Fruit fly (Drosophila melanogaster) whole organism, prepupa: ENCODE results near the gene CG7300.

Source experiments
- Blimp-1 ChIP-seq: fragments of 200-800 bp; sonication (Bioruptor generic); optimal IDR thresholded peaks from 3 replicates; lab custom pipeline; 2017; ENCODE audit warnings: missing biosample characterization, missing genetic modification characterization, mild to moderate bottlenecking, moderate library complexity, missing genetic modification reagents
- CG10631 ChIP-seq: fragments of 200-800 bp; sonication (Bioruptor generic); optimal IDR thresholded peaks from 2 replicates; lab custom pipeline; 2016; ENCODE audit warnings: missing biosample characterization, missing genetic modification characterization
- CG10669 ChIP-seq: fragments of 200-800 bp; sonication (Bioruptor generic); optimal IDR thresholded peaks from 3 replicates; lab custom pipeline; 2018; ENCODE audit warnings: missing biosample characterization, mild to moderate bottlenecking, missing genetic modification characterization, moderate library complexity
- CG11294 ChIP-seq: fragments of 200-800 bp; sonication (Bioruptor generic); IDR thresholded peaks from 2 replicates; pipeline ENCODE4 v1.3.6; 2022; ENCODE audit warnings: missing biosample characterization, missing genetic modification characterization
- CG11902 ChIP-seq: fragments of 200-800 bp; sonication (Bioruptor generic); optimal IDR thresholded peaks from 3 replicates; lab custom pipeline; 2016; ENCODE audit warnings: missing biosample characterization, missing genetic modification characterization
- CG1621 ChIP-seq: fragments of 200-800 bp; sonication (Bioruptor generic); optimal IDR thresholded peaks from 3 replicates; lab custom pipeline; 2018; ENCODE audit warnings: missing biosample characterization, mild to moderate bottlenecking, missing genetic modification characterization
- CG16779 ChIP-seq: fragments of 200-800 bp; sonication (Bioruptor generic); optimal IDR thresholded peaks from 3 replicates; lab custom pipeline; 2017; ENCODE audit warnings: missing biosample characterization, mild to moderate bottlenecking, missing genetic modification characterization
- CG3032 ChIP-seq: fragments of 200-800 bp; optimal IDR thresholded peaks from 2 replicates; lab custom pipeline; 2019; ENCODE audit warnings: missing biosample characterization, mild to moderate bottlenecking, missing genetic modification characterization, moderate library complexity
- CG32006 ChIP-seq: fragments of 200-800 bp; sonication (Bioruptor generic); optimal IDR thresholded peaks from 3 replicates; lab custom pipeline; 2017; ENCODE audit warnings: missing biosample characterization, mild to moderate bottlenecking, missing genetic modification characterization
- CG34406 ChIP-seq: fragments of 200-800 bp; sonication (Bioruptor generic); optimal IDR thresholded peaks from 3 replicates; lab custom pipeline; 2016; ENCODE audit warnings: missing biosample characterization, missing genetic modification characterization
- CG3919 ChIP-seq: fragments of 200-800 bp; sonication (Bioruptor generic); optimal IDR thresholded peaks from 3 replicates; lab custom pipeline; 2016; ENCODE audit warnings: missing biosample characterization, missing genetic modification characterization
- CG4318 ChIP-seq: fragments of 200-800 bp; sonication (Bioruptor generic); optimal IDR thresholded peaks from 3 replicates; lab custom pipeline; 2017; ENCODE audit warnings: missing biosample characterization, mild to moderate bottlenecking, missing genetic modification characterization
- CG6276 ChIP-seq: fragments of 200-800 bp; sonication (Bioruptor generic); optimal IDR thresholded peaks from 2 replicates; lab custom pipeline; 2017; ENCODE audit warnings: missing biosample characterization, mild to moderate bottlenecking, missing genetic modification characterization
- CG6792 ChIP-seq: fragments of 200-800 bp; sonication (Bioruptor generic); optimal IDR thresholded peaks from 3 replicates; lab custom pipeline; 2016; ENCODE audit warnings: missing biosample characterization, missing genetic modification characterization
- CG6808 ChIP-seq: fragments of 200-800 bp; sonication (Bioruptor generic); optimal IDR thresholded peaks from 3 replicates; lab custom pipeline; 2017; ENCODE audit warnings: missing biosample characterization, missing genetic modification characterization, mild to moderate bottlenecking, moderate library complexity, missing genetic modification reagents
- CG7368 ChIP-seq: fragments of 200-800 bp; sonication (Bioruptor generic); optimal IDR thresholded peaks from 3 replicates; lab custom pipeline; 2016; ENCODE audit warnings: missing biosample characterization, missing genetic modification characterization
- CG8119 ChIP-seq: fragments of 200-800 bp; sonication (Bioruptor generic); IDR thresholded peaks from 3 replicates; pipeline ENCODE4 v1.3.6; 2022; ENCODE audit warnings: missing biosample characterization, missing genetic modification characterization
- CG8632 ChIP-seq: fragments of 200-800 bp; sonication (Bioruptor generic); optimal IDR thresholded peaks from 3 replicates; lab custom pipeline; 2016; ENCODE audit warnings: missing biosample characterization, missing genetic modification characterization
- CG9139 ChIP-seq: fragments of 200-800 bp; sonication (Bioruptor generic); optimal IDR thresholded peaks from 3 replicates; lab custom pipeline; 2017; ENCODE audit warnings: missing biosample characterization, mild to moderate bottlenecking, missing genetic modification characterization
- Eip78C ChIP-seq: fragments of 200-800 bp; sonication (Bioruptor generic); peaks from one replicate; lab custom pipeline; 2016; ENCODE audit warnings: missing biosample characterization, missing genetic modification characterization
- Eip93F ChIP-seq: fragments of 200-800 bp; sonication (Bioruptor generic); optimal IDR thresholded peaks from 2 replicates; lab custom pipeline; 2016; ENCODE audit warnings: missing biosample characterization, mild to moderate bottlenecking, missing genetic modification characterization
- Ets21C ChIP-seq: fragments of 200-800 bp; sonication (Bioruptor generic); optimal IDR thresholded peaks from 3 replicates; lab custom pipeline; 2016; ENCODE audit warnings: missing biosample characterization, missing genetic modification characterization
- Ets96B ChIP-seq: fragments of 200-800 bp; optimal IDR thresholded peaks from 2 replicates; lab custom pipeline; 2019; ENCODE audit warnings: missing biosample characterization, mild to moderate bottlenecking, missing genetic modification characterization, moderate library complexity
- Hr38 ChIP-seq: sonication (Bioruptor generic); optimal IDR thresholded peaks from 2 replicates; lab custom pipeline; 2016; ENCODE audit warnings: missing biosample characterization, missing genetic modification characterization
- Hr39 ChIP-seq: fragments of 200-800 bp; sonication (Bioruptor generic); optimal IDR thresholded peaks from 2 replicates; lab custom pipeline; 2016; ENCODE audit warnings: missing biosample characterization, missing genetic modification characterization
- Hr4 ChIP-seq: fragments of 200-800 bp; sonication (Bioruptor generic); optimal IDR thresholded peaks from 3 replicates; lab custom pipeline; 2016; ENCODE audit warnings: missing biosample characterization, missing genetic modification characterization
- Lpt ChIP-seq: fragments of 200-800 bp; sonication (Bioruptor generic); optimal IDR thresholded peaks from 3 replicates; lab custom pipeline; 2016; ENCODE audit warnings: missing biosample characterization, missing genetic modification characterization
- Met ChIP-seq: fragments of 200-800 bp; sonication (Bioruptor generic); optimal IDR thresholded peaks from 3 replicates; lab custom pipeline; 2016; ENCODE audit warnings: missing biosample characterization, missing genetic modification characterization
- OdsH ChIP-seq: fragments of 200-800 bp; sonication (Bioruptor generic); optimal IDR thresholded peaks from 3 replicates; lab custom pipeline; 2016; ENCODE audit warnings: missing biosample characterization, missing genetic modification characterization
- Smox ChIP-seq: fragments of 200-800 bp; sonication (Bioruptor generic); optimal IDR thresholded peaks from 3 replicates; lab custom pipeline; 2016; ENCODE audit warnings: missing biosample characterization, missing genetic modification characterization
- Sox102F ChIP-seq: fragments of 200-800 bp; sonication (Bioruptor generic); optimal IDR thresholded peaks from 2 replicates; lab custom pipeline; 2016; ENCODE audit warnings: missing biosample characterization, mild to moderate bottlenecking, missing genetic modification characterization
- Sox14 ChIP-seq: fragments of 200-800 bp; sonication (Bioruptor generic); optimal IDR thresholded peaks from 3 replicates; lab custom pipeline; 2016; ENCODE audit warnings: missing biosample characterization, missing genetic modification characterization
- Sox15 ChIP-seq: fragments of 200-800 bp; sonication (Bioruptor generic); optimal IDR thresholded peaks from 3 replicates; lab custom pipeline; 2016; ENCODE audit warnings: missing biosample characterization, missing genetic modification characterization
- achi ChIP-seq: fragments of 200-800 bp; sonication (Bioruptor generic); optimal IDR thresholded peaks from 3 replicates; lab custom pipeline; 2016; ENCODE audit warnings: missing biosample characterization, missing genetic modification characterization
- acj6 ChIP-seq: fragments of 200-800 bp; sonication (Bioruptor generic); optimal IDR thresholded peaks from 3 replicates; lab custom pipeline; 2016; ENCODE audit warnings: missing biosample characterization, missing genetic modification characterization
- dac ChIP-seq: fragments of 200-800 bp; sonication (Bioruptor generic); optimal IDR thresholded peaks from 2 replicates; lab custom pipeline; 2017; ENCODE audit warnings: missing biosample characterization, mild to moderate bottlenecking, missing genetic modification characterization
- dsx ChIP-seq: fragments of 200-800 bp; optimal IDR thresholded peaks from 3 replicates; lab custom pipeline; 2019; ENCODE audit warnings: missing biosample characterization, mild to moderate bottlenecking, missing genetic modification characterization, moderate library complexity; ENCODE audit not compliant: poor library complexity, severe bottlenecking
- eg ChIP-seq: fragments of 200-800 bp; sonication (Bioruptor generic); IDR thresholded peaks from 3 replicates; pipeline ENCODE4 v1.3.6; 2022; ENCODE audit warnings: missing biosample characterization, missing genetic modification characterization
- fd85E ChIP-seq: fragments of 200-800 bp; sonication (Bioruptor generic); optimal IDR thresholded peaks from 3 replicates; lab custom pipeline; 2016; ENCODE audit warnings: missing biosample characterization, missing genetic modification characterization
- fkh ChIP-seq: fragments of 200-800 bp; sonication (Bioruptor generic); optimal IDR thresholded peaks from 3 replicates; lab custom pipeline; 2017; ENCODE audit warnings: missing biosample characterization, mild to moderate bottlenecking, missing genetic modification characterization, moderate library complexity
- lz ChIP-seq: fragments of 200-800 bp; sonication (Bioruptor generic); optimal IDR thresholded peaks from 3 replicates; lab custom pipeline; 2016; ENCODE audit warnings: missing biosample characterization, missing genetic modification characterization
- net ChIP-seq: fragments of 200-800 bp; sonication (Bioruptor generic); optimal IDR thresholded peaks from 3 replicates; lab custom pipeline; 2016; ENCODE audit warnings: missing biosample characterization, missing genetic modification characterization
- pdm3 ChIP-seq: fragments of 200-800 bp; sonication (Bioruptor generic); optimal IDR thresholded peaks from 3 replicates; lab custom pipeline; 2016; ENCODE audit warnings: missing biosample characterization, missing genetic modification characterization
- spab ChIP-seq: fragments of 200-800 bp; sonication (Bioruptor generic); optimal IDR thresholded peaks from 2 replicates; lab custom pipeline; 2017; ENCODE audit warnings: missing biosample characterization, mild to moderate bottlenecking, missing genetic modification characterization, missing genetic modification reagents
- ss ChIP-seq, 2 experiments: fragments of 200-800 bp; sonication (Bioruptor generic); optimal IDR thresholded peaks; 2 replicates in 1 of 2; 3 replicates in 1 of 2; lab custom pipeline; 2017 to 2018; ENCODE audit warnings: mild to moderate bottlenecking in 2 of 2, missing biosample characterization in 2 of 2, missing genetic modification characterization in 2 of 2, moderate library complexity in 1 of 2
- svp ChIP-seq: fragments of 200-800 bp; sonication (Bioruptor generic); peaks from one replicate; lab custom pipeline; 2016; ENCODE audit warnings: missing biosample characterization, missing genetic modification characterization
- topi ChIP-seq: fragments of 200-800 bp; sonication (Bioruptor generic); optimal IDR thresholded peaks from 3 replicates; lab custom pipeline; 2016; ENCODE audit warnings: missing biosample characterization, missing genetic modification characterization

CG7300 gene

DNA sequence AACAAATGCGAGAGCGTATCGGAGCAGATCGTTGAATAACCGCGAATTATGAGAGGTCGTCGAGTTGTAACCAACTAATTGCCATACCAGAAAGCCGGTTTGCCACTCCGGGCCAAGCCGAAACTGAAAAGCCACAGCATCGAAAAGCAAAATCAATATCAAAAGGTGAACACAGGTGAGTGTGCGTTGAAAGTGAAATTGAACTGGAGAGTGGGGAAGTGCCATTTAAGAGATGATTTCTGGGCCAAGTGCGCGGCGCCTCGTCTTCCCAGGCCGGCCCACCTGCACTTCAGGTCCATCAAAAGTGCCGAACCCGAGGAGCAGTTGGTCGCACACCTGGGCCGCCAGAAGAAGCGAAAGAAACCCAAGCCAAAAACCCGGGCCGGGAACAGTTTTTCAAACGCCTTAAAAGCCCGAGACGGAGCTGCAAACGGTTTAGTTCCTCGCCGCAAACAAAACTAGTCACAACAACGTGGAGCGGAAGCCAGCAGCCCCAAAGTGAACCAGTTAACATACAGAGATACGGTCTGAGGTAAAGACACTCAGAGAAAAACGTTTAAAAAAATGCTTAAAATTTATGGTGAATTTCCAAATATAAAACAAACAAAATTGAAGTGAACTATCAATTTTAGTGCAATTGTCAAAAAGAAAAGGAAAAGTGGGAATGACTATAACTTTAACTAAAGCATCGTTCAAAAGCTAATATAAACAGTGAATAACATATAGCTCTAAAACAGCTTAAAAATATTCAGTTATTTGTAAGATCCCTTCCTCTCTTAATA is 20.7 kb downstream of the CG7300 start, which contains the start of gene CG17104 (continued):
- TF ChIP-seq ss (GFP tag; optimal IDR thresholded peaks at IDR 0.05; lab: Kevin White, UChicago) (peak; percentile 47 to 73), CG10669 (GFP tag; lab: Kevin White, UChicago) (peak; percentile 63), CG7368 (GFP tag; lab: Kevin White, UChicago) (peak; percentile 19), dsx (GFP tag; lab: Kevin White, UChicago) (peak; percentile 61), Sox15 (peak; percentile 35), CG6792 (peak; percentile 55), Ets96B (tag; lab: Kevin White, UChicago) (peak; percentile 72), eg (peak; percentile 73), Lpt (peak; percentile 68), CG8632 (GFP tag; lab: Kevin White, UChicago) (peak; percentile 61), spab (GFP tag; lab: Kevin White, UChicago) (peak; percentile 36), fkh (GFP tag; lab: Kevin White, UChicago) (no peak), CG6276 (GFP tag; lab: Kevin White, UChicago) (peak; percentile 77), Ets21C (GFP tag; lab: Kevin White, UChicago) (peak; percentile 6), OdsH (GFP tag; lab: Kevin White, UChicago) (peak; percentile 71), CG11902 (GFP tag; lab: Kevin White, UChicago) (peak; percentile 4), Hr38 (GFP tag; lab: Kevin White, UChicago) (no peak), CG3919 (GFP tag; lab: Kevin White, UChicago) (peak; percentile 69), Met (GFP tag; lab: Kevin White, UChicago) (peak; percentile 60), Smox (GFP tag; lab: Kevin White, UChicago) (peak; percentile 55), CG32006 (GFP tag; lab: Kevin White, UChicago) (peak; percentile 89)

DNA sequence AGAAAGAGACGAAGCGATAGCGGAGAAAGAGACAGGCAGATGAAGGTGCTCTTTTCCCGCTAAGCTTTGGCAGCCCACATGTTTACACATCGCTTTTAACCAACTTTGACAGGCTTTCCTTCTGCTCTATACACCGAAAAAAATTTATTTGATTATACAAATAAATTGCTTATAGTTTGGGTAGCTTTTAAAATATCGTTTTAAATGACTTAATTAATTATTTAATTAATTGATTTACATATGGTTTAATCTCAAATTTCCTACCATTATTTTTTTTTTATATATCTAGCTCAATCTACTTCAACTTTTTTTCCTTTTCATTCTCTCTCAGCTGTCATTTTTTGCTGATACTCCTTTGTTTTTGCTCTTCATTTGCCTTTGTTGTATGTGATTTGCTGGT is 24.9 kb downstream of the CG7300 start:
- TF ChIP-seq CG8632 (GFP tag; lab: Kevin White, UChicago) (no peak), CG3032 (tag; lab: Kevin White, UChicago) (peak; percentile 45), CG10631 (peak; percentile 31), CG34406 (GFP tag; lab: Kevin White, UChicago) (peak; percentile 27), CG1621 (no peak), lz (GFP tag; lab: Kevin White, UChicago) (no peak), CG7368 (GFP tag; lab: Kevin White, UChicago) (no peak), achi (GFP tag; lab: Kevin White, UChicago) (peak; percentile 28), Hr38 (GFP tag; lab: Kevin White, UChicago) (no peak), Hr4 (GFP tag; lab: Kevin White, UChicago) (peak; percentile 16), CG11294 (GFP tag; lab: Robert Waterston, UW) (no peak), acj6 (GFP tag; lab: Kevin White, UChicago) (peak; percentile 14), svp (GFP tag; lab: Kevin White, UChicago) (peak; percentile 60), topi (no peak), Eip93F (no peak), Sox15 (no peak), Blimp-1 (GFP tag; lab: Kevin White, UChicago) (no peak), Sox102F (no peak), fkh (GFP tag; lab: Kevin White, UChicago) (no peak), pdm3 (GFP tag; lab: Kevin White, UChicago) (no peak), CG16779 (tag; lab: Kevin White, UChicago) (no peak), CG8119 (GFP tag; lab: Robert Waterston, UW) (peak; percentile 46; the same call in 2 of the 3 replicates), CG32006 (GFP tag; lab: Kevin White, UChicago) (peak; percentile 47), Hr39 (GFP tag; lab: Kevin White, UChicago) (no peak), Eip78C (GFP tag; lab: Kevin White, UChicago) (peak; percentile 92), CG10669 (GFP tag; lab: Kevin White, UChicago) (peak; percentile 42), Ets96B (tag; lab: Kevin White, UChicago) (peak; percentile 63), Sox14 (GFP tag; lab: Kevin White, UChicago) (no peak), eg (peak; percentile 25; the same call in 1 of the 3 replicates), CG3919 (GFP tag; lab: Kevin White, UChicago) (peak; percentile 49), OdsH (GFP tag; lab: Kevin White, UChicago) (peak; percentile 25), CG9139 (GFP tag; lab: Kevin White, UChicago) (peak; percentile 17), net (GFP tag; lab: Kevin White, UChicago) (peak; percentile 5), CG4318 (GFP tag; lab: Kevin White, UChicago) (no peak), Met (GFP tag; lab: Kevin White, UChicago) (no peak), dac (no peak), CG6808 (peak; percentile 37), fd85E (GFP tag; lab: Kevin White, UChicago) (no peak)
